Worm (Caenorhabditis elegans) whole organism, dauer: ENCODE results near the gene acs-3.

Source experiments
- unc-62 ChIP-seq: sonication (generic microtip); optimal IDR thresholded peaks from 2 replicates; lab custom pipeline; 2017; ENCODE audit warnings: missing biosample characterization, missing genetic modification reagents, missing genetic modification characterization

The acs-3 gene

ce11 chrV:1969690-1970089, 362 bp downstream of the acs-3 start:
- no peak for TF ChIP-seq unc-62 (GFP tag; lab: Kevin White, UChicago)

ce11 chrV:1975049-1975448, 5.7 kb downstream of the acs-3 start, which contains the start of gene fbxa-201:
TSS of gene fbxa-201 (plus strand) at chrV:1975349.
- no peak for TF ChIP-seq unc-62 (GFP tag; lab: Kevin White, UChicago)

ce11 chrV:1978968-1979367, 9.6 kb downstream of the acs-3 start, which contains the start of gene T08B1.4:
TSS of gene T08B1.4 (plus strand) at chrV:1979268.
- TF ChIP-seq unc-62 (GFP tag; lab: Kevin White, UChicago) = no peak

- TF ChIP-seq unc-62 (GFP tag; lab: Kevin White, UChicago) = no peak
Observed at ce11 chrV:1986954-1987353, 17.6 kb downstream of the acs-3 start, which contains the start of gene T08B1.1. TSS of gene T08B1.1 (minus strand) at chrV:1987045.

ce11 chrV:1989220-1989619, 19.9 kb downstream of the acs-3 start:
- TF ChIP-seq unc-62 (GFP tag; lab: Kevin White, UChicago) = no peak

ce11 chrV:1991381-1991780, 22.1 kb downstream of the acs-3 start:
- TF ChIP-seq unc-62 (GFP tag; lab: Kevin White, UChicago) = no peak

ce11 chrV:1992515-1992968, 23.2 kb downstream of the acs-3 start, which contains the start of gene tnt-4:
TSS of gene tnt-4 (minus strand) at chrV:1992918.
- no peak for TF ChIP-seq unc-62 (GFP tag; lab: Kevin White, UChicago)

- no peak for TF ChIP-seq unc-62 (GFP tag; lab: Kevin White, UChicago)
Observed at ce11 chrV:1998358-1998757, 29.0 kb downstream of the acs-3 start.

ce11 chrV:1999531-2000094, 30.3 kb downstream of the acs-3 start, which contains the start of gene alh-5:
TSS of gene alh-5 (minus strand) at chrV:1999581.
- TF ChIP-seq unc-62 (GFP tag; lab: Kevin White, UChicago) = no peak

ce11 chrV:2004229-2004628, 34.9 kb downstream of the acs-3 start, which contains the start of gene clec-206:
TSS of gene clec-206 (minus strand) at chrV:2004329.
- no peak for TF ChIP-seq unc-62 (GFP tag; lab: Kevin White, UChicago)

ce11 chrV:2004659-2005058, 35.3 kb downstream of the acs-3 start, which contains the start of gene cysl-4:
TSS of gene cysl-4 (plus strand) at chrV:2004959.
- TF ChIP-seq unc-62 (GFP tag; lab: Kevin White, UChicago) = no peak

ce11 chrV:2008412-2008811, 39.1 kb downstream of the acs-3 start:
- no peak for TF ChIP-seq unc-62 (GFP tag; lab: Kevin White, UChicago)

ce11 chrV:2011777-2012176, 42.4 kb downstream of the acs-3 start, which contains the start of gene F59A7.7:
TSS of gene F59A7.7 (plus strand) at chrV:2012077.
- TF ChIP-seq unc-62 (GFP tag; lab: Kevin White, UChicago) = no peak

- no peak for TF ChIP-seq unc-62 (GFP tag; lab: Kevin White, UChicago)
Observed at ce11 chrV:2013824-2014223, 44.5 kb downstream of the acs-3 start, which contains the start of gene F59A7.11. TSS of gene F59A7.11 (minus strand) at chrV:2013924.

- TF ChIP-seq unc-62 (GFP tag; lab: Kevin White, UChicago) = no peak
Observed at ce11 chrV:2016428-2016827, 47.1 kb downstream of the acs-3 start, which contains the start of gene F59A7.2. TSS of gene F59A7.2 (minus strand) at chrV:2016528.

ce11 chrV:2018689-2019088, 49.4 kb downstream of the acs-3 start, which contains the start of gene F59A7.14:
TSS of gene F59A7.14 (plus strand) at chrV:2018989.
- no peak for TF ChIP-seq unc-62 (GFP tag; lab: Kevin White, UChicago)

ce11 chrV:2021283-2021682, 52.0 kb downstream of the acs-3 start:
- no peak for TF ChIP-seq unc-62 (GFP tag; lab: Kevin White, UChicago)
